Fruit fly (Drosophila melanogaster): Measurements from ENCODE around the gene pdgy.
A peak's percentile ranks its signal among the peaks of the same experiment; 100 is the strongest.

pdgy gene

dm6 chrX:14918750-14919247 is 34.5 kb downstream of the pdgy start, which contains the start of gene Eo (continued):
- peak; percentile 74 for TF ChIP-seq Med (GFP tag)
- peak; percentile 22 for TF ChIP-seq CG15601 (tag; optimal IDR thresholded peaks at IDR 0.05)
- TF ChIP-seq gcm (GFP tag; optimal IDR thresholded peaks at IDR 0.05): peak; percentile 15
- no peak for TF ChIP-seq CG12219 (GFP tag; optimal IDR thresholded peaks at IDR 0.05)
- peak; percentile 18 for TF ChIP-seq Vsx1 (GFP tag; optimal IDR thresholded peaks at IDR 0.05)
- TF ChIP-seq crol (GFP tag; IDR thresholded peaks at IDR 0.05): no peak
- no peak for TF ChIP-seq Spps (tag; optimal IDR thresholded peaks at IDR 0.05)
- TF ChIP-seq CTCF (GFP tag; optimal IDR thresholded peaks at IDR 0.05): peak; percentile 90
- TF ChIP-seq unpg (GFP tag; optimal IDR thresholded peaks at IDR 0.05): peak; percentile 16
- TF ChIP-seq da (GFP tag; optimal IDR thresholded peaks at IDR 0.05): no peak
- no peak for TF ChIP-seq NC2β (GFP tag; optimal IDR thresholded peaks at IDR 0.05)
- no peak for TF ChIP-seq pfk (GFP tag; optimal IDR thresholded peaks at IDR 0.05)
- no peak for TF ChIP-seq bab2 (GFP tag; optimal IDR thresholded peaks at IDR 0.05)
- peak; percentile 66 for TF ChIP-seq mirr (GFP tag; optimal IDR thresholded peaks at IDR 0.05)
- TF ChIP-seq Neu2 (GFP tag; optimal IDR thresholded peaks at IDR 0.05; ENCODE audit: borderline replicate concordance): no peak
- TF ChIP-seq CG6765 (GFP tag; optimal IDR thresholded peaks at IDR 0.05): no peak
- peak; percentile 21 for TF ChIP-seq stwl (tag; optimal IDR thresholded peaks at IDR 0.05)
- TF ChIP-seq kni (GFP tag; optimal IDR thresholded peaks at IDR 0.05): peak; percentile 2
- TF ChIP-seq vvl (GFP tag; IDR thresholded peaks at IDR 0.05): no peak
- TF ChIP-seq CG13296 (GFP tag; optimal IDR thresholded peaks at IDR 0.05): peak; percentile 12
- no peak for TF ChIP-seq CG2129 (GFP tag; IDR thresholded peaks at IDR 0.05; ENCODE audit: partially characterized antibody)
- TF ChIP-seq CG6254 (GFP tag; optimal IDR thresholded peaks at IDR 0.05): no peak
- TF ChIP-seq p53 (GFP tag; optimal IDR thresholded peaks at IDR 0.05): no peak
- TF ChIP-seq so (GFP tag; IDR thresholded peaks at IDR 0.05): no peak
- TF ChIP-seq Tbp (GFP tag; optimal IDR thresholded peaks at IDR 0.05): no peak
- TF ChIP-seq sc (optimal IDR thresholded peaks at IDR 0.05): no peak
- no peak for TF ChIP-seq sc (GFP tag; optimal IDR thresholded peaks at IDR 0.05)
- TF ChIP-seq scrt (GFP tag; optimal IDR thresholded peaks at IDR 0.05): no peak
- no peak for TF ChIP-seq CG9817 (tag; optimal IDR thresholded peaks at IDR 0.05)
- no peak for TF ChIP-seq Rx (GFP tag; IDR thresholded peaks at IDR 0.05)
- peak; percentile 70 for TF ChIP-seq CG34376 (GFP tag; optimal IDR thresholded peaks at IDR 0.05)
- peak; percentile 14 for TF ChIP-seq sd (tag; optimal IDR thresholded peaks at IDR 0.05)
- TF ChIP-seq crp (GFP tag; optimal IDR thresholded peaks at IDR 0.05): no peak
- no peak for TF ChIP-seq Fer2 (tag; optimal IDR thresholded peaks at IDR 0.05)
- TF ChIP-seq lab (GFP tag; optimal IDR thresholded peaks at IDR 0.05): peak; percentile 28
- 0 out of 4 replicates have a peak, but pooled peaks have one; percentile 11 for TF ChIP-seq chinmo (GFP tag; IDR thresholded peaks at IDR 0.05; ENCODE audit: partially characterized antibody)
- no peak for TF ChIP-seq nmo (GFP tag; optimal IDR thresholded peaks at IDR 0.05)
- TF ChIP-seq exex (tag; optimal IDR thresholded peaks at IDR 0.05): peak; percentile 98
- peak; percentile 26 for TF ChIP-seq Hmr (GFP tag; optimal IDR thresholded peaks at IDR 0.05)
- no peak for TF ChIP-seq CG7987 (GFP tag; optimal IDR thresholded peaks at IDR 0.05)
- peak; percentile 3 for TF ChIP-seq D19A (tag; optimal IDR thresholded peaks at IDR 0.05)
- TF ChIP-seq corto (GFP tag; optimal IDR thresholded peaks at IDR 0.05): no peak
- no peak for TF ChIP-seq Poxn (GFP tag; IDR thresholded peaks at IDR 0.05)
- TF ChIP-seq sna (GFP tag; IDR thresholded peaks at IDR 0.05; ENCODE audit: partially characterized antibody): no peak
- TF ChIP-seq CG15269 (tag; optimal IDR thresholded peaks at IDR 0.05): peak; percentile 20

Data from whole organism, embryonic.